Fruit fly (Drosophila melanogaster) whole organism, embryonic: ENCODE measurements around the gene Tsp29Fb.

Source experiments
- ATbp ChIP-seq: fragments of 200-800 bp; sonication (Bioruptor generic); optimal IDR thresholded peaks from 2 replicates; lab custom pipeline; 2017; ENCODE audit warnings: missing biosample characterization, mild to moderate bottlenecking, missing genetic modification characterization, missing genetic modification reagents
- Abd-B ChIP-seq: fragments of 200-800 bp; sonication (Bioruptor generic); optimal IDR thresholded peaks from 2 replicates; lab custom pipeline; 2018; ENCODE audit warnings: missing biosample characterization, mild to moderate bottlenecking, missing genetic modification characterization, moderate library complexity
- CG10321 ChIP-seq: fragments of 200-800 bp; sonication (Bioruptor generic); IDR thresholded peaks from 2 replicates; pipeline ENCODE4 v1.3.6; 2022; ENCODE audit warnings: missing biosample characterization, missing genetic modification characterization
- CG12659 ChIP-seq: fragments of 200-800 bp; sonication (Bioruptor generic); optimal IDR thresholded peaks from 3 replicates; lab custom pipeline; 2017; ENCODE audit warnings: mild to moderate bottlenecking, missing biosample characterization, missing genetic modification reagents, missing genetic modification characterization
- CG13424 ChIP-seq: fragments of 200-800 bp; sonication (Bioruptor generic); optimal IDR thresholded peaks from 2 replicates; lab custom pipeline; 2019; ENCODE audit warnings: missing biosample characterization, mild to moderate bottlenecking, missing genetic modification characterization, moderate library complexity
- CG14014 ChIP-seq: fragments of 200-800 bp; sonication (Bioruptor generic); IDR thresholded peaks from 2 replicates; pipeline ENCODE4 v1.3.6; 2022; ENCODE audit warnings: missing biosample characterization, missing genetic modification characterization
- CG17385 ChIP-seq: fragments of 200-800 bp; sonication (Bioruptor generic); optimal IDR thresholded peaks from 3 replicates; lab custom pipeline; 2018; ENCODE audit warnings: missing biosample characterization, mild to moderate bottlenecking, missing genetic modification characterization
- CG18599 ChIP-seq: fragments of 200-800 bp; sonication (Bioruptor generic); optimal IDR thresholded peaks from 3 replicates; lab custom pipeline; 2017; ENCODE audit warnings: missing biosample characterization, missing genetic modification characterization, mild to moderate bottlenecking, moderate library complexity, missing genetic modification reagents
- CG2875 ChIP-seq: fragments of 200-800 bp; sonication (Bioruptor generic); optimal IDR thresholded peaks from 2 replicates; lab custom pipeline; 2017; ENCODE audit warnings: missing biosample characterization, mild to moderate bottlenecking, missing genetic modification characterization, missing genetic modification reagents
- CG30431 ChIP-seq: fragments of 200-800 bp; sonication (Bioruptor generic); optimal IDR thresholded peaks from 2 replicates; lab custom pipeline; 2017; ENCODE audit warnings: missing biosample characterization, missing genetic modification characterization
- CG31441 ChIP-seq: fragments of 200-800 bp; sonication (Bioruptor generic); IDR thresholded peaks from 2 replicates; pipeline ENCODE4 v1.3.6; 2022; ENCODE audit warnings: missing biosample characterization, missing genetic modification characterization
- CG32532 ChIP-seq: fragments of 200-800 bp; sonication (Bioruptor generic); IDR thresholded peaks from 2 replicates; pipeline ENCODE4 v1.3.6; 2022; ENCODE audit warnings: missing biosample characterization, missing genetic modification characterization
- CG3281 ChIP-seq: fragments of 200-800 bp; sonication (Bioruptor generic); optimal IDR thresholded peaks from 3 replicates; lab custom pipeline; 2017; ENCODE audit warnings: missing biosample characterization, mild to moderate bottlenecking, missing genetic modification characterization
- CG6175 ChIP-seq: fragments of 200-800 bp; sonication (Bioruptor generic); IDR thresholded peaks from 3 replicates; pipeline ENCODE4 v1.3.6; 2022; ENCODE audit warnings: missing biosample characterization, missing genetic modification characterization
- CG7928 ChIP-seq: fragments of 200-800 bp; sonication (Bioruptor generic); optimal IDR thresholded peaks from 2 replicates; lab custom pipeline; 2017; ENCODE audit warnings: missing biosample characterization, mild to moderate bottlenecking, missing genetic modification characterization
- CG7963 ChIP-seq: fragments of 200-800 bp; sonication (Bioruptor generic); IDR thresholded peaks from 3 replicates; pipeline ENCODE4 v1.3.6; 2022; ENCODE audit warnings: missing biosample characterization, missing genetic modification characterization; ENCODE audit not compliant: partially characterized antibody
- CG8281 ChIP-seq: fragments of 200-800 bp; sonication (Bioruptor generic); optimal IDR thresholded peaks from 2 replicates; lab custom pipeline; 2018; ENCODE audit warnings: missing biosample characterization, mild to moderate bottlenecking, missing genetic modification characterization, moderate library complexity
- CG8290 ChIP-seq, 3 experiments: fragments of 200-800 bp; sonication (Bioruptor generic); optimal IDR thresholded peaks; 2 replicates each; lab custom pipeline; 2016 to 2019; ENCODE audit warnings: missing biosample characterization in 3 of 3, missing genetic modification characterization in 3 of 3, mild to moderate bottlenecking in 2 of 3, moderate library complexity in 1 of 3
- CG8478 ChIP-seq: fragments of >200 bp; optimal IDR thresholded peaks from 2 replicates; lab custom pipeline; 2018
- CG8924 ChIP-seq: fragments of 200-800 bp; optimal IDR thresholded peaks from 3 replicates; lab custom pipeline; 2019; ENCODE audit warnings: missing biosample characterization, mild to moderate bottlenecking, missing genetic modification characterization, moderate library complexity
- CG9437 ChIP-seq: fragments of 200-800 bp; sonication (Bioruptor generic); optimal IDR thresholded peaks from 2 replicates; lab custom pipeline; 2018; ENCODE audit warnings: missing biosample characterization, mild to moderate bottlenecking, missing genetic modification characterization
- CG9932 ChIP-seq: fragments of 200-800 bp; sonication (Bioruptor generic); IDR thresholded peaks from 2 replicates; pipeline ENCODE4 v1.3.6; 2022; ENCODE audit warnings: missing biosample characterization, missing genetic modification characterization
- CHES-1-like ChIP-seq: fragments of 200-800 bp; sonication (Bioruptor generic); optimal IDR thresholded peaks from 2 replicates; lab custom pipeline; 2016; ENCODE audit warnings: missing biosample characterization, missing genetic modification characterization
- CrebB ChIP-seq: fragments of 200-800 bp; sonication (Bioruptor generic); optimal IDR thresholded peaks from 3 replicates; lab custom pipeline; 2018; ENCODE audit warnings: missing biosample characterization, mild to moderate bottlenecking, missing genetic modification characterization
- Dbx ChIP-seq: fragments of 200-800 bp; sonication (Bioruptor generic); IDR thresholded peaks from 3 replicates; pipeline ENCODE4 v1.3.6; 2022; ENCODE audit warnings: missing biosample characterization, missing genetic modification characterization
- Doc2 ChIP-seq: fragments of 200-800 bp; sonication (Bioruptor generic); IDR thresholded peaks from 2 replicates; pipeline ENCODE4 v1.3.6; 2022; ENCODE audit warnings: missing biosample characterization, missing genetic modification characterization
- Hr51 ChIP-seq, 2 experiments: fragments of 200-800 bp; sonication (Bioruptor generic); optimal IDR thresholded peaks; 2 replicates in 1 of 2; 3 replicates in 1 of 2; lab custom pipeline; 2016 to 2018; ENCODE audit warnings: missing biosample characterization in 2 of 2, missing genetic modification characterization in 2 of 2, mild to moderate bottlenecking in 1 of 2, moderate library complexity in 1 of 2
- Nf-YA ChIP-seq: fragments of 200-800 bp; sonication (Bioruptor generic); IDR thresholded peaks from 2 replicates; pipeline ENCODE4 v1.3.6; 2022; ENCODE audit warnings: missing biosample characterization, missing genetic modification characterization
- Optix ChIP-seq: fragments of 200-800 bp; sonication (Bioruptor generic); IDR thresholded peaks from 3 replicates; pipeline ENCODE4 v1.3.6; 2022; ENCODE audit warnings: missing biosample characterization, missing genetic modification characterization
- Sox100B ChIP-seq: fragments of 200-800 bp; sonication (Bioruptor generic); optimal IDR thresholded peaks from 3 replicates; lab custom pipeline; 2018; ENCODE audit warnings: missing biosample characterization, mild to moderate bottlenecking, missing genetic modification characterization
- Xbp1 ChIP-seq: fragments of 200-800 bp; sonication (Bioruptor generic); optimal IDR thresholded peaks from 3 replicates; lab custom pipeline; 2016; ENCODE audit warnings: missing biosample characterization, mild to moderate bottlenecking, missing genetic modification characterization
- cato ChIP-seq: fragments of 200-800 bp; sonication (Bioruptor generic); optimal IDR thresholded peaks from 2 replicates; lab custom pipeline; 2016; ENCODE audit warnings: missing biosample characterization, missing genetic modification characterization, borderline replicate concordance
- chif ChIP-seq, 2 experiments: fragments of 200-800 bp; sonication (Bioruptor generic); optimal IDR thresholded peaks; 3 replicates each; lab custom pipeline; 2016; ENCODE audit warnings: missing biosample characterization in 2 of 2, missing genetic modification characterization in 2 of 2
- crc ChIP-seq: fragments of 200-800 bp; sonication (Bioruptor generic); optimal IDR thresholded peaks from 2 replicates; lab custom pipeline; 2016; ENCODE audit warnings: missing biosample characterization, missing genetic modification characterization
- eve ChIP-seq, 2 experiments: fragments of >200 bp; optimal IDR thresholded peaks; 2 replicates each; lab custom pipeline; 2017; ENCODE audit warnings: missing biosample characterization in 2 of 2, missing genetic modification characterization in 2 of 2
- fd3F ChIP-seq: fragments of 200-800 bp; sonication (Bioruptor generic); optimal IDR thresholded peaks from 2 replicates; lab custom pipeline; 2018; ENCODE audit warnings: missing biosample characterization, mild to moderate bottlenecking, missing genetic modification characterization, moderate library complexity
- h ChIP-seq: fragments of >200 bp; optimal IDR thresholded peaks from 2 replicates; lab custom pipeline; 2017
- jigr1 ChIP-seq: fragments of 200-800 bp; sonication (Bioruptor generic); IDR thresholded peaks from 3 replicates; pipeline ENCODE4 v1.3.6; 2022; ENCODE audit warnings: missing biosample characterization, missing genetic modification characterization
- prd ChIP-seq, 3 experiments: fragments of >200 bp in 2 of 3; fragments of 200-800 bp in 1 of 3; sonication (Bioruptor generic) in 1 of 3; optimal IDR thresholded peaks in 2 of 3; IDR thresholded peaks in 1 of 3; 2 replicates in 2 of 3; 3 replicates in 1 of 3; pipeline versions ENCODE4 v1.3.6 to Lab custom; 2017 to 2022; ENCODE audit warnings: missing biosample characterization in 1 of 3, missing genetic modification characterization in 1 of 3
- seq ChIP-seq: fragments of 200-800 bp; sonication (Bioruptor generic); IDR thresholded peaks from 2 replicates; pipeline ENCODE4 v1.3.6; 2022; ENCODE audit warnings: missing biosample characterization, missing genetic modification characterization
- sim ChIP-seq: fragments of 200-800 bp; sonication (Bioruptor generic); IDR thresholded peaks from 2 replicates; pipeline ENCODE4 v1.3.6; 2022; ENCODE audit warnings: missing biosample characterization, missing genetic modification characterization
- sna ChIP-seq: fragments of 200-800 bp; sonication (Bioruptor generic); IDR thresholded peaks from 2 replicates; pipeline ENCODE4 v1.3.6; 2022; ENCODE audit warnings: missing biosample characterization, missing genetic modification characterization; ENCODE audit not compliant: partially characterized antibody
- so ChIP-seq: fragments of 200-800 bp; sonication (Bioruptor generic); IDR thresholded peaks from 3 replicates; pipeline ENCODE4 v1.3.6; 2022; ENCODE audit warnings: missing biosample characterization, missing genetic modification characterization
- tio ChIP-seq: fragments of 200-800 bp; sonication (Bioruptor generic); optimal IDR thresholded peaks from 2 replicates; lab custom pipeline; 2017; ENCODE audit warnings: missing biosample characterization, missing genetic modification characterization, inconsistent platforms
- tna ChIP-seq: fragments of 200-800 bp; sonication (Bioruptor generic); IDR thresholded peaks from 2 replicates; pipeline ENCODE4 v1.3.6; 2022; ENCODE audit warnings: missing biosample characterization, missing genetic modification characterization; ENCODE audit not compliant: partially characterized antibody
- vfl ChIP-seq: fragments of 200-800 bp; sonication (Bioruptor generic); optimal IDR thresholded peaks from 2 replicates; lab custom pipeline; 2016; ENCODE audit warnings: missing biosample characterization, missing genetic modification characterization
- vvl ChIP-seq: fragments of 200-800 bp; sonication (Bioruptor generic); IDR thresholded peaks from 2 replicates; pipeline ENCODE4 v1.3.6; 2022; ENCODE audit warnings: missing biosample characterization, missing genetic modification characterization
- wor ChIP-seq: fragments of 200-800 bp; sonication (Bioruptor generic); IDR thresholded peaks from 2 replicates; pipeline ENCODE4 v1.3.6; 2022; ENCODE audit warnings: missing biosample characterization, missing genetic modification characterization

The Tsp29Fb gene

dm6 chr2L:8897954-8898713 is 39.1 kb upstream of the Tsp29Fb start (continued):
- TF ChIP-seq Sox100B (GFP tag; lab: Kevin White, UChicago) (peak; percentile 49), sim (no peak), CG6175 (GFP tag; lab: Robert Waterston, UW) (no peak), CG17385 (peak; percentile 17), CG7963 (no peak), CG3281 (GFP tag; lab: Kevin White, UChicago) (peak; percentile 74), sna (GFP tag; lab: Robert Waterston, UW) (no peak), chif (GFP tag; optimal IDR thresholded peaks at IDR 0.05; lab: Kevin White, UChicago) (peak in 1 of 2 experiments; percentile 8), CG31441 (GFP tag; lab: Robert Waterston, UW) (peak; percentile 60), CG32532 (peak; percentile 27; the same call in 1 of the 2 replicates), CG14014 (GFP tag; lab: Robert Waterston, UW) (peak; percentile 46), h (lab: Kevin White, UChicago) (no peak), seq (0 out of 2 replicates have a peak, but pooled peaks have one; percentile 20), so (GFP tag; lab: Robert Waterston, UW) (no peak), Nf-YA (GFP tag; lab: Robert Waterston, UW) (no peak), tio (GFP tag; lab: Kevin White, UChicago) (peak; percentile 34), vfl (no peak), jigr1 (GFP tag; lab: Robert Waterston, UW) (0 out of 3 replicates have a peak, but pooled peaks have one; percentile 9), CG8281 (tag; lab: Kevin White, UChicago) (peak; percentile 21), CG8290 (GFP tag; optimal IDR thresholded peaks at IDR 0.05; lab: Kevin White, UChicago) (no peak), CG8290 (tag; optimal IDR thresholded peaks at IDR 0.05; lab: Kevin White, UChicago) (peak in 1 of 2 experiments; percentile 15), ATbp (no peak), CG2875 (GFP tag; lab: Kevin White, UChicago) (no peak), CG13424 (tag; lab: Kevin White, UChicago) (peak; percentile 75), prd (optimal IDR thresholded peaks at IDR 0.05; lab: Kevin White, UChicago) (no peak), prd (GFP tag; IDR thresholded peaks at IDR 0.05; lab: Robert Waterston, UW) (peak; percentile 41; the same call in 2 of the 3 replicates), wor (peak; percentile 19; the same call in 1 of the 2 replicates), eve (GFP tag; optimal IDR thresholded peaks at IDR 0.05; lab: Kevin White, UChicago) (peak in 1 of 2 experiments; percentile 80), Abd-B (GFP tag; lab: Kevin White, UChicago) (peak; percentile 27), CHES-1-like (no peak), CG8478 (lab: Kevin White, UChicago) (no peak), cato (GFP tag; lab: Kevin White, UChicago) (peak; percentile 6), CG8924 (peak; percentile 34), tna (GFP tag; lab: Robert Waterston, UW) (no peak), CG7928 (GFP tag; lab: Kevin White, UChicago) (peak; percentile 0), CG9932 (GFP tag; lab: Robert Waterston, UW) (peak; percentile 56; the same call in 1 of the 2 replicates), Optix (GFP tag; lab: Robert Waterston, UW) (no peak), fd3F (GFP tag; lab: Kevin White, UChicago) (peak; percentile 16), vvl (peak; percentile 6), Doc2 (GFP tag; lab: Robert Waterston, UW) (no peak), CG9437 (GFP tag; lab: Kevin White, UChicago) (peak; percentile 97), Dbx (GFP tag; lab: Robert Waterston, UW) (no peak), CG12659 (GFP tag; lab: Kevin White, UChicago) (peak; percentile 53), crc (GFP tag; lab: Kevin White, UChicago) (no peak), CrebB (tag; lab: Kevin White, UChicago) (no peak), Xbp1 (GFP tag; lab: Kevin White, UChicago) (peak; percentile 25), CG10321 (GFP tag; lab: Robert Waterston, UW) (no peak), CG30431 (GFP tag; lab: Kevin White, UChicago) (peak; percentile 15), CG18599 (peak; percentile 42), Hr51 (GFP tag; optimal IDR thresholded peaks at IDR 0.05; lab: Kevin White, UChicago) (peak in 1 of 2 experiments; percentile 75)
